Worm (Caenorhabditis elegans): ENCODE results near the gene tbcc-1.

tbcc-1 gene

ce11 chrIII:2804461-2804860, 16.2 kb downstream of the tbcc-1 start (continued):
- TF ChIP-seq efl-1 (optimal IDR thresholded peaks at IDR 0.05) (peak; percentile 80), efl-1 (GFP tag; optimal IDR thresholded peaks at IDR 0.05 in 1 of 2) (peak; percentile 78 to 98), unc-30 (tag; optimal IDR thresholded peaks at IDR 0.05) (no peak), nhr-47 (tag; optimal IDR thresholded peaks at IDR 0.05) (peak; percentile 44), unc-130 (tag; optimal IDR thresholded peaks at IDR 0.05) (peak; percentile 45), hlh-4 (tag; optimal IDR thresholded peaks at IDR 0.05) (no peak), ceh-88 (GFP tag; IDR thresholded peaks at IDR 0.05) (no peak), dsc-1 (tag; optimal IDR thresholded peaks at IDR 0.05) (peak; percentile 37), ama-1 (optimal IDR thresholded peaks at IDR 0.05) (no peak), nhr-84 (tag; optimal IDR thresholded peaks at IDR 0.05) (no peak), nhr-20 (tag; optimal IDR thresholded peaks at IDR 0.05) (peak; percentile 68), lsy-2 (tag; optimal IDR thresholded peaks at IDR 0.05) (peak; percentile 76 to 79), nhr-90 (tag; optimal IDR thresholded peaks at IDR 0.05; ENCODE audit: poor library complexity) (peak; percentile 42), irx-1 (tag; optimal IDR thresholded peaks at IDR 0.05) (peak; percentile 19), fkh-10 (GFP tag; optimal IDR thresholded peaks at IDR 0.05) (no peak)

ce11 chrIII:2805084-2805483, 16.8 kb downstream of the tbcc-1 start, which contains the start of gene Y71H2AM.3:
Gene Y71H2AM.3, plus strand, starts transcription at chrIII:2805430.
- TF ChIP-seq snu-23 (GFP tag; optimal IDR thresholded peaks at IDR 0.05): peak; percentile 43
- no peak for TF ChIP-seq nhr-77 (tag; optimal IDR thresholded peaks at IDR 0.05)
- TF ChIP-seq tlp-1 (tag; optimal IDR thresholded peaks at IDR 0.05): no peak
- TF ChIP-seq blmp-1 (tag; optimal IDR thresholded peaks at IDR 0.05): no peak
- peak; percentile 6 for TF ChIP-seq C16A3.4 (tag; optimal IDR thresholded peaks at IDR 0.05)
- TF ChIP-seq hlh-17 (GFP tag; optimal IDR thresholded peaks at IDR 0.05; ENCODE audit: borderline replicate concordance): no peak
- no peak for TF ChIP-seq ceh-63 (GFP tag; optimal IDR thresholded peaks at IDR 0.05)
- peak; percentile 52 for TF ChIP-seq xbp-1 (tag; optimal IDR thresholded peaks at IDR 0.05)
- no peak for TF ChIP-seq fkh-4 (tag; optimal IDR thresholded peaks at IDR 0.05; ENCODE audit: borderline replicate concordance)
- TF ChIP-seq grh-1 (GFP tag; IDR thresholded peaks at IDR 0.05): no peak
- TF ChIP-seq skn-1 (tag; optimal IDR thresholded peaks at IDR 0.05): no peak
- peak; percentile 95 to 96 for TF ChIP-seq lin-35 (GFP tag; optimal IDR thresholded peaks at IDR 0.05)
- no peak for TF ChIP-seq alr-1 (tag; optimal IDR thresholded peaks at IDR 0.05; ENCODE audit: borderline replicate concordance)
- TF ChIP-seq ets-5 (GFP tag; IDR thresholded peaks at IDR 0.05): no peak
- TF ChIP-seq nhr-47 (tag; optimal IDR thresholded peaks at IDR 0.05): peak; percentile 75
- TF ChIP-seq egl-27 (tag; optimal IDR thresholded peaks at IDR 0.05): no peak
- no peak for TF ChIP-seq unc-30 (tag; optimal IDR thresholded peaks at IDR 0.05)
- TF ChIP-seq sptf-1 (tag; optimal IDR thresholded peaks at IDR 0.05): no peak
- TF ChIP-seq hlh-4 (tag; optimal IDR thresholded peaks at IDR 0.05): no peak
- no peak for TF ChIP-seq pag-3 (tag; optimal IDR thresholded peaks at IDR 0.05; ENCODE audit: borderline replicate concordance, insufficient read depth)
- no peak for TF ChIP-seq ztf-4 (tag; optimal IDR thresholded peaks at IDR 0.05)
- TF ChIP-seq nhr-237 (tag; optimal IDR thresholded peaks at IDR 0.05): no peak
- no peak for TF ChIP-seq ceh-90 (tag; optimal IDR thresholded peaks at IDR 0.05)
- TF ChIP-seq nhr-71 (tag; optimal IDR thresholded peaks at IDR 0.05): peak; percentile 66
- TF ChIP-seq snpc-4 (tag; optimal IDR thresholded peaks at IDR 0.05): peak; percentile 4
- no peak for TF ChIP-seq rnt-1 (tag; optimal IDR thresholded peaks at IDR 0.05)
- no peak for TF ChIP-seq mef-2 (tag; optimal IDR thresholded peaks at IDR 0.05)
- TF ChIP-seq C34B4.2 (tag; optimal IDR thresholded peaks at IDR 0.05): no peak
- peak; percentile 38 for TF ChIP-seq fos-1 (tag; optimal IDR thresholded peaks at IDR 0.05)
- no peak for TF ChIP-seq zag-1 (tag; optimal IDR thresholded peaks at IDR 0.05)
- peak in 2 of 3 experiments; percentile 25 to 67 for TF ChIP-seq ceh-82 (tag; optimal IDR thresholded peaks at IDR 0.05)
- TF ChIP-seq egl-13 (tag; optimal IDR thresholded peaks at IDR 0.05): no peak
- peak; percentile 32 for TF ChIP-seq vab-15 (tag; optimal IDR thresholded peaks at IDR 0.05)
- TF ChIP-seq efl-3 (GFP tag; optimal IDR thresholded peaks at IDR 0.05): no peak
- no peak for TF ChIP-seq pqm-1 (tag; optimal IDR thresholded peaks at IDR 0.05)
- TF ChIP-seq fkh-8 (tag; optimal IDR thresholded peaks at IDR 0.05): peak; percentile 40
- peak; percentile 67 to 75 for TF ChIP-seq lsy-2 (tag; optimal IDR thresholded peaks at IDR 0.05)
- TF ChIP-seq nhr-11 (tag; optimal IDR thresholded peaks at IDR 0.05): no peak
- no peak for TF ChIP-seq unc-62 (GFP tag; optimal IDR thresholded peaks at IDR 0.05)
- no peak for TF ChIP-seq sox-4 (tag; optimal IDR thresholded peaks at IDR 0.05)
- no peak for TF ChIP-seq aha-1 (tag; optimal IDR thresholded peaks at IDR 0.05)
- no peak for TF ChIP-seq lir-3 (tag; optimal IDR thresholded peaks at IDR 0.05; ENCODE audit: poor library complexity)
- no peak for TF ChIP-seq nhr-84 (tag; optimal IDR thresholded peaks at IDR 0.05)

All from whole organism, L1 larva.